Fruit fly (Drosophila melanogaster): ENCODE results near the gene Rim.

The Rim gene

DNA sequence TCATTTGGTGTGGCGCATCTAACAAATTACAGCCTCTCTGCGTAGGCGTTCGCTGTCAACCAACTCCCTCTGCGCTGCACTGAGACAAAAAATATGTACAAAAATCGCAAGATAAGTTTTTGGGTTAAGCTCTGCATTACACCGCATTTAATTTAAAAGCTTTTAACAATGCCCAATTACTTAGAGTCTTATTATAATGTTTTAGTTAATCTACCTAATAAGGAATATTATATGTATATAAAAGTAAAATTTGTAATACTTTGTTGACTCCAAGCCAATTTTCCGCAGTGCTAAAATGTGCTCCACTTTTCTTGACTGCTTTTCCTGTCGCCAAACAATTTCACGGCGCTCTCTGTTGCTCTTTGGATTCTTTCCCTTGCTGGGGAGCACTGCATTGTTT, 39.4 kb upstream of the Rim start (continued):
- TF ChIP-seq Pdp1 (GFP tag; optimal IDR thresholded peaks at IDR 0.05) (no peak), CG12744 (GFP tag; optimal IDR thresholded peaks at IDR 0.05) (no peak), CG18011 (GFP tag; optimal IDR thresholded peaks at IDR 0.05) (no peak), fd96Cb (tag; optimal IDR thresholded peaks at IDR 0.05) (peak; percentile 46), CG3163 (GFP tag; optimal IDR thresholded peaks at IDR 0.05) (no peak), crc (GFP tag; optimal IDR thresholded peaks at IDR 0.05) (no peak), gcm (GFP tag; optimal IDR thresholded peaks at IDR 0.05) (peak; percentile 21), CG4820 (GFP tag; optimal IDR thresholded peaks at IDR 0.05) (peak; percentile 8), Ets65A (GFP tag) (peak; percentile 46), Mes4 (GFP tag; optimal IDR thresholded peaks at IDR 0.05) (no peak), Doc2 (GFP tag; IDR thresholded peaks at IDR 0.05) (no peak), amos (GFP tag; IDR thresholded peaks at IDR 0.05; ENCODE audit: partially characterized antibody) (no peak), Nf-YC (tag; optimal IDR thresholded peaks at IDR 0.05) (no peak), MBD-R2 (GFP tag; IDR thresholded peaks at IDR 0.05) (peak; percentile 20; the same call in 1 of the 2 replicates), NC2β (GFP tag; optimal IDR thresholded peaks at IDR 0.05) (no peak), prd (optimal IDR thresholded peaks at IDR 0.05) (no peak), prd (GFP tag; IDR thresholded peaks at IDR 0.05) (peak; percentile 37; the same call in 2 of the 3 replicates), fd64A (GFP tag; optimal IDR thresholded peaks at IDR 0.05) (no peak), CG10209 (GFP tag; optimal IDR thresholded peaks at IDR 0.05) (peak; percentile 39), CG18262 (tag; optimal IDR thresholded peaks at IDR 0.05) (peak; percentile 43), tgo (GFP tag; IDR thresholded peaks at IDR 0.05) (peak; percentile 47; the same call in 2 of the 3 replicates), CG2678 (tag; optimal IDR thresholded peaks at IDR 0.05) (peak; percentile 67), CG31224 (GFP tag; IDR thresholded peaks at IDR 0.05) (no peak), tio (GFP tag; optimal IDR thresholded peaks at IDR 0.05) (no peak), CG16813 (GFP tag; IDR thresholded peaks at IDR 0.05; ENCODE audit: partially characterized antibody) (no peak), CG33213 (GFP tag; optimal IDR thresholded peaks at IDR 0.05) (no peak), Gug (GFP tag; IDR thresholded peaks at IDR 0.05) (no peak), CG7839 (tag; optimal IDR thresholded peaks at IDR 0.05) (peak; percentile 59), nerfin-2 (GFP tag; IDR thresholded peaks at IDR 0.05; ENCODE audit: partially characterized antibody) (no peak), caup (GFP tag; optimal IDR thresholded peaks at IDR 0.05; ENCODE audit: severe bottlenecking) (peak; percentile 43), CG17568 (GFP tag; optimal IDR thresholded peaks at IDR 0.05) (peak; percentile 7), gsb (GFP tag; IDR thresholded peaks at IDR 0.05) (no peak), H15 (GFP tag; IDR thresholded peaks at IDR 0.05) (no peak), ftz-f1 (GFP tag; optimal IDR thresholded peaks at IDR 0.05) (no peak), lmd (GFP tag; IDR thresholded peaks at IDR 0.05) (peak; percentile 51), fd3F (GFP tag; optimal IDR thresholded peaks at IDR 0.05) (peak; percentile 12), CG34224 (GFP tag; IDR thresholded peaks at IDR 0.05; ENCODE audit: partially characterized antibody) (no peak), h (optimal IDR thresholded peaks at IDR 0.05) (no peak), nau (GFP tag; optimal IDR thresholded peaks at IDR 0.05) (no peak), pzg (GFP tag; optimal IDR thresholded peaks at IDR 0.05) (no peak), CG12769 (tag; optimal IDR thresholded peaks at IDR 0.05) (no peak), CG6683 (GFP tag; optimal IDR thresholded peaks at IDR 0.05) (no peak), Meics (GFP tag; optimal IDR thresholded peaks at IDR 0.05) (peak; percentile 52), Xrp1 (GFP tag; IDR thresholded peaks at IDR 0.05) (peak; percentile 69), CG16815 (GFP tag; optimal IDR thresholded peaks at IDR 0.05) (no peak), CG18476 (GFP tag; optimal IDR thresholded peaks at IDR 0.05) (no peak), gsb-n (tag; optimal IDR thresholded peaks at IDR 0.05) (peak; percentile 18), slou (GFP tag; optimal IDR thresholded peaks at IDR 0.05) (no peak), tap (tag; optimal IDR thresholded peaks at IDR 0.05) (peak; percentile 44), nmo (GFP tag; optimal IDR thresholded peaks at IDR 0.05) (peak; percentile 40), CG7372 (GFP tag; IDR thresholded peaks at IDR 0.05) (no peak)
